Worm (Caenorhabditis elegans) whole organism, L4 larva: ENCODE data around the gene ZK856.4.

Experiments
- D1046.2 ChIP-seq: fragments of 200-800 bp; sonication (Bioruptor generic); IDR thresholded peaks from 2 replicates; pipeline ENCODE4 v1.3.6; 2022; ENCODE audit warnings: missing genetic modification characterization, missing compliant biosample characterization
- F26F4.8 ChIP-seq: fragments of 200-800 bp; sonication (Bioruptor generic); conservative IDR thresholded peaks from 2 replicates; pipeline ENCODE4 v1.3.6; 2022; ENCODE audit warnings: missing genetic modification characterization, missing compliant biosample characterization
- R02D3.7 ChIP-seq: fragments of 150-350 bp; sonication (generic microtip); optimal IDR thresholded peaks from 3 replicates; lab custom pipeline; 2014; ENCODE audit warnings: missing biosample characterization, missing genetic modification characterization
- Y5F2A.4 ChIP-seq: fragments of 200-800 bp; sonication (Bioruptor generic); optimal IDR thresholded peaks from 2 replicates; lab custom pipeline; 2018; ENCODE audit warnings: mild to moderate bottlenecking, missing genetic modification characterization, missing compliant biosample characterization
- ZK337.2 ChIP-seq: fragments of 200-800 bp; sonication (Bioruptor generic); IDR thresholded peaks from 2 replicates; pipeline ENCODE4 v1.3.6; 2022; ENCODE audit warnings: missing genetic modification reagents, missing genetic modification characterization, missing compliant biosample characterization
- aha-1 ChIP-seq: fragments of 150-350 bp; peaks from one replicate; lab custom pipeline; 2014; ENCODE audit warnings: missing biosample characterization, missing genetic modification characterization
- ama-1 ChIP-seq: fragments of 150-350 bp; optimal IDR thresholded peaks from 2 replicates; lab custom pipeline; 2014; ENCODE audit warnings: inconsistent platforms, mixed read lengths
- attf-4 ChIP-seq: sonication (generic microtip); optimal IDR thresholded peaks from 3 replicates; lab custom pipeline; 2017; ENCODE audit warnings: missing biosample characterization, missing genetic modification characterization
- ceh-32 ChIP-seq: sonication (generic microtip); optimal IDR thresholded peaks from 2 replicates; lab custom pipeline; 2016; ENCODE audit warnings: mild to moderate bottlenecking, missing genetic modification characterization, missing compliant biosample characterization; ENCODE audit not compliant: poor library complexity
- ceh-62 ChIP-seq: sonication (generic microtip); optimal IDR thresholded peaks from 2 replicates; lab custom pipeline; 2017; ENCODE audit warnings: missing biosample characterization, missing genetic modification characterization
- ces-1 ChIP-seq: fragments of 150-350 bp; sonication (generic microtip); optimal IDR thresholded peaks from 4 replicates; lab custom pipeline; 2014; ENCODE audit warnings: missing biosample characterization, missing genetic modification reagents, missing genetic modification characterization
- cey-2 ChIP-seq: sonication (generic microtip); optimal IDR thresholded peaks from 3 replicates; lab custom pipeline; 2017; ENCODE audit warnings: missing genetic modification characterization, mild to moderate bottlenecking, missing compliant biosample characterization, antibody characterized with exemption, borderline replicate concordance; ENCODE audit not compliant: insufficient read depth
- ctbp-1 ChIP-seq: fragments of 200-800 bp; sonication (Bioruptor generic); IDR thresholded peaks from 2 replicates; pipeline ENCODE4 v1.3.6; 2022; ENCODE audit warnings: missing genetic modification reagents, missing genetic modification characterization, missing compliant biosample characterization
- daf-12 ChIP-seq: fragments of 150-350 bp; optimal IDR thresholded peaks from 2 replicates; lab custom pipeline; 2014; ENCODE audit warnings: missing biosample characterization, missing genetic modification reagents, missing genetic modification characterization
- daf-8 ChIP-seq: fragments of 200-800 bp; sonication (Bioruptor generic); IDR thresholded peaks from 2 replicates; pipeline ENCODE4 v1.3.6; 2022; ENCODE audit warnings: missing genetic modification characterization, missing compliant biosample characterization
- dmd-6 ChIP-seq: fragments of 200-800 bp; sonication (Bioruptor generic); IDR thresholded peaks from 2 replicates; pipeline ENCODE4 v1.3.6; 2022; ENCODE audit warnings: missing genetic modification reagents, missing genetic modification characterization, missing compliant biosample characterization
- dmd-8 ChIP-seq: fragments of 200-800 bp; sonication (Bioruptor generic); IDR thresholded peaks from 2 replicates; pipeline ENCODE4 v1.3.6; 2022; ENCODE audit warnings: missing genetic modification characterization, missing compliant biosample characterization
- dve-1 ChIP-seq: sonication (generic microtip); optimal IDR thresholded peaks from 2 replicates; lab custom pipeline; 2017; ENCODE audit warnings: antibody characterized with exemption, mild to moderate bottlenecking, missing genetic modification characterization, missing compliant biosample characterization; ENCODE audit not compliant: insufficient read depth
- egl-43 ChIP-seq: fragments of 200-800 bp; sonication (Bioruptor generic); IDR thresholded peaks from 2 replicates; pipeline ENCODE4 v1.3.6; 2022; ENCODE audit warnings: missing genetic modification reagents, missing genetic modification characterization, missing compliant biosample characterization
- fkh-10 ChIP-seq: fragments of 150-350 bp; optimal IDR thresholded peaks from 2 replicates; lab custom pipeline; 2014; ENCODE audit warnings: missing biosample characterization, missing genetic modification reagents, missing genetic modification characterization
- fos-1 ChIP-seq: fragments of 150-350 bp; optimal IDR thresholded peaks from 2 replicates; lab custom pipeline; 2014; ENCODE audit warnings: missing biosample characterization, missing genetic modification characterization
- hlh-11 ChIP-seq: fragments of 200-800 bp; sonication (Bioruptor generic); optimal IDR thresholded peaks from 2 replicates; lab custom pipeline; 2018; ENCODE audit warnings: mild to moderate bottlenecking, missing genetic modification characterization, missing compliant biosample characterization
- lin-29 ChIP-seq: fragments of 200-800 bp; sonication (Bioruptor generic); IDR thresholded peaks from 2 replicates; pipeline ENCODE4 v1.3.6; 2022; ENCODE audit warnings: missing genetic modification reagents, missing genetic modification characterization, missing compliant biosample characterization
- lin-38 ChIP-seq: fragments of 200-800 bp; sonication (Bioruptor generic); IDR thresholded peaks from 2 replicates; pipeline ENCODE4 v1.3.6; 2022; ENCODE audit warnings: missing genetic modification reagents, missing genetic modification characterization, missing compliant biosample characterization
- lin-39 ChIP-seq: fragments of 150-350 bp; optimal IDR thresholded peaks from 2 replicates; lab custom pipeline; 2014; ENCODE audit warnings: missing biosample characterization, missing genetic modification reagents, missing genetic modification characterization
- lir-3 ChIP-seq: sonication (generic microtip); optimal IDR thresholded peaks from 2 replicates; lab custom pipeline; 2016; ENCODE audit warnings: mild to moderate bottlenecking, missing genetic modification characterization, missing compliant biosample characterization
- madf-9 ChIP-seq: fragments of 200-800 bp; sonication (Bioruptor generic); conservative IDR thresholded peaks from 2 replicates; pipeline ENCODE4 v1.3.6; 2022; ENCODE audit warnings: missing genetic modification reagents, missing genetic modification characterization, missing compliant biosample characterization
- mdl-1 ChIP-seq, 2 experiments: fragments of 150-350 bp in 1 of 2; sonication (generic microtip) in 1 of 2; optimal IDR thresholded peaks; 2 replicates each; lab custom pipeline; 2014 to 2017; ENCODE audit warnings: missing biosample characterization in 2 of 2, missing genetic modification characterization in 2 of 2
- mdt-29 ChIP-seq: fragments of 200-800 bp; sonication (Bioruptor generic); IDR thresholded peaks from 2 replicates; pipeline ENCODE4 v1.3.6; 2022; ENCODE audit warnings: missing genetic modification reagents, missing genetic modification characterization, missing compliant biosample characterization
- mep-1 ChIP-seq: fragments of 150-350 bp; sonication (generic microtip); optimal IDR thresholded peaks from 3 replicates; lab custom pipeline; 2014; ENCODE audit warnings: missing biosample characterization, missing genetic modification characterization
- mes-2 ChIP-seq: sonication (generic microtip); optimal IDR thresholded peaks from 2 replicates; lab custom pipeline; 2016; ENCODE audit warnings: missing genotype, mild to moderate bottlenecking, missing genetic modification characterization, missing compliant biosample characterization; ENCODE audit not compliant: poor library complexity, severe bottlenecking
- mxl-2 ChIP-seq: fragments of 200-800 bp; sonication (Bioruptor generic); conservative IDR thresholded peaks from 2 replicates; pipeline ENCODE4 v1.3.6; 2022; ENCODE audit warnings: missing genetic modification reagents, missing genetic modification characterization, missing compliant biosample characterization
- mxl-3 ChIP-seq: fragments of 200-800 bp; sonication (Bioruptor generic); optimal IDR thresholded peaks from 2 replicates; lab custom pipeline; 2018; ENCODE audit warnings: mild to moderate bottlenecking, missing genetic modification characterization, missing compliant biosample characterization
- nhr-10 ChIP-seq: fragments of 150-350 bp; optimal IDR thresholded peaks from 2 replicates; lab custom pipeline; 2014; ENCODE audit warnings: missing biosample characterization, missing genetic modification characterization
- nhr-11 ChIP-seq: fragments of 150-350 bp; optimal IDR thresholded peaks from 2 replicates; lab custom pipeline; 2014; ENCODE audit warnings: missing biosample characterization, missing genetic modification characterization
- nhr-25 ChIP-seq: sonication (generic microtip); optimal IDR thresholded peaks from 2 replicates; lab custom pipeline; 2017; ENCODE audit warnings: missing genetic modification characterization, mild to moderate bottlenecking, missing compliant biosample characterization, antibody characterized with exemption, moderate library complexity, borderline replicate concordance; ENCODE audit not compliant: insufficient read depth
- nhr-28 ChIP-seq: fragments of 150-350 bp; optimal IDR thresholded peaks from 2 replicates; lab custom pipeline; 2014; ENCODE audit warnings: missing biosample characterization, missing genetic modification characterization
- nhr-42 ChIP-seq: fragments of 200-800 bp; sonication (Bioruptor generic); IDR thresholded peaks from 2 replicates; pipeline ENCODE4 v1.3.6; 2022; ENCODE audit warnings: missing genetic modification characterization, missing compliant biosample characterization
- nhr-48 ChIP-seq: sonication (generic microtip); optimal IDR thresholded peaks from 2 replicates; lab custom pipeline; 2016; ENCODE audit warnings: mild to moderate bottlenecking, missing genetic modification characterization, missing compliant biosample characterization
- nhr-76 ChIP-seq: fragments of 150-350 bp; optimal IDR thresholded peaks from 2 replicates; lab custom pipeline; 2014; ENCODE audit warnings: missing biosample characterization, missing genetic modification characterization
- nhr-77 ChIP-seq: fragments of 150-350 bp; optimal IDR thresholded peaks from 2 replicates; lab custom pipeline; 2014; ENCODE audit warnings: missing biosample characterization, missing genetic modification characterization
- php-3 ChIP-seq: fragments of 200-800 bp; sonication (Bioruptor generic); IDR thresholded peaks from 2 replicates; pipeline ENCODE4 v1.3.6; 2022; ENCODE audit warnings: missing genetic modification reagents, missing genetic modification characterization, missing compliant biosample characterization
- sdz-12 ChIP-seq: fragments of 200-800 bp; sonication (Bioruptor generic); optimal IDR thresholded peaks from 2 replicates; lab custom pipeline; 2018; ENCODE audit warnings: mild to moderate bottlenecking, missing genetic modification characterization, missing compliant biosample characterization
- skn-1 ChIP-seq: fragments of 150-350 bp; optimal IDR thresholded peaks from 2 replicates; lab custom pipeline; 2014; ENCODE audit warnings: missing biosample characterization, missing genetic modification characterization
- tag-97 ChIP-seq: fragments of 200-800 bp; sonication (Bioruptor generic); IDR thresholded peaks from 2 replicates; pipeline ENCODE4 v1.3.6; 2022; ENCODE audit warnings: missing genetic modification characterization, missing compliant biosample characterization
- unc-130 ChIP-seq: sonication (generic microtip); optimal IDR thresholded peaks from 2 replicates; lab custom pipeline; 2016; ENCODE audit warnings: missing genetic modification reagents, missing genetic modification characterization, missing compliant biosample characterization
- unc-62 ChIP-seq, 3 experiments: fragments of 150-350 bp in 1 of 3; sonication (generic microtip); optimal IDR thresholded peaks in 2 of 3; peaks in 1 of 3; 1 replicate in 1 of 3; 2 replicates in 2 of 3; lab custom pipeline; 2014 to 2017; ENCODE audit warnings: missing biosample characterization in 3 of 3, missing genetic modification characterization in 3 of 3, missing genetic modification reagents in 3 of 3, missing genotype in 1 of 3
- vab-7 ChIP-seq: fragments of 200-800 bp; sonication (Bioruptor generic); IDR thresholded peaks from 2 replicates; pipeline ENCODE4 v1.3.6; 2022; ENCODE audit warnings: missing genetic modification reagents, missing genetic modification characterization, missing compliant biosample characterization
- zag-1 ChIP-seq: fragments of 150-350 bp; optimal IDR thresholded peaks from 2 replicates; lab custom pipeline; 2014; ENCODE audit warnings: missing biosample characterization, missing genetic modification characterization
- zfp-2 ChIP-seq: sonication (generic microtip); optimal IDR thresholded peaks from 2 replicates; lab custom pipeline; 2016; ENCODE audit warnings: mild to moderate bottlenecking, missing genetic modification characterization, missing compliant biosample characterization

ZK856.4 gene

ce11 chrV:10174632-10175075, 8.4 kb upstream of the ZK856.4 start (continued):
- TF ChIP-seq unc-130 (no peak), dve-1 (tag; lab: Kevin White, UChicago) (no peak), lin-39 (no peak), nhr-10 (tag; lab: Kevin White, UChicago) (no peak), Y5F2A.4 (GFP tag; lab: Kevin White, UChicago) (no peak), nhr-77 (tag; lab: Kevin White, UChicago) (no peak), mdt-29 (GFP tag; lab: Robert Waterston, UW) (0 out of 2 replicates have a peak, but pooled peaks have one; percentile 25), ama-1 (lab: Kevin White, UChicago) (no peak), nhr-11 (tag; lab: Kevin White, UChicago) (peak; percentile 86), F26F4.8 (GFP tag; lab: Robert Waterston, UW) (no peak), attf-4 (tag; lab: Kevin White, UChicago) (no peak), ces-1 (GFP tag; lab: Kevin White, UChicago) (peak; percentile 77), mdl-1 (tag; optimal IDR thresholded peaks at IDR 0.05; lab: Kevin White, UChicago) (peak; percentile 18 to 90), fkh-10 (GFP tag; lab: Kevin White, UChicago) (peak; percentile 98), egl-43 (peak; percentile 84), nhr-28 (no peak), lin-38 (GFP tag; lab: Robert Waterston, UW) (peak; percentile 47; the same call in 1 of the 2 replicates), skn-1 (no peak), dmd-8 (GFP tag; lab: Robert Waterston, UW) (no peak), nhr-42 (GFP tag; lab: Robert Waterston, UW) (0 out of 2 replicates have a peak, but pooled peaks have one; percentile 15), hlh-11 (tag; lab: Kevin White, UChicago) (peak; percentile 56), ZK337.2 (GFP tag; lab: Robert Waterston, UW) (no peak), aha-1 (tag; lab: Kevin White, UChicago) (peak; percentile 100), zfp-2 (no peak), ceh-62 (tag; lab: Kevin White, UChicago) (no peak), fos-1 (tag; lab: Kevin White, UChicago) (no peak), mep-1 (tag; lab: Kevin White, UChicago) (peak; percentile 85), ceh-32 (no peak), dmd-6 (GFP tag; lab: Robert Waterston, UW) (peak; percentile 47), php-3 (GFP tag; lab: Robert Waterston, UW) (no peak), nhr-76 (tag; lab: Kevin White, UChicago) (no peak), unc-62 (GFP tag; optimal IDR thresholded peaks at IDR 0.05 in 1 of 2; lab: Kevin White, UChicago) (peak in 1 of 2 experiments; percentile 1), unc-62 (tag; optimal IDR thresholded peaks at IDR 0.05; lab: Kevin White, UChicago) (peak; percentile 33), daf-8 (GFP tag; lab: Robert Waterston, UW) (no peak), zag-1 (tag; lab: Kevin White, UChicago) (peak; percentile 20), daf-12 (tag; lab: Kevin White, UChicago) (no peak), mes-2 (tag; lab: Kevin White, UChicago) (peak; percentile 34), lir-3 (tag; lab: Kevin White, UChicago) (no peak), madf-9 (GFP tag; lab: Robert Waterston, UW) (no peak), cey-2 (no peak), nhr-48 (tag; lab: Kevin White, UChicago) (peak; percentile 25), lin-29 (GFP tag; lab: Robert Waterston, UW) (no peak), vab-7 (GFP tag; lab: Robert Waterston, UW) (0 out of 2 replicates have a peak, but pooled peaks have one; percentile 33), nhr-25 (tag; lab: Kevin White, UChicago) (no peak), mxl-2 (GFP tag; lab: Robert Waterston, UW) (no peak), D1046.2 (GFP tag; lab: Robert Waterston, UW) (no peak), sdz-12 (GFP tag; lab: Kevin White, UChicago) (no peak), tag-97 (no peak), R02D3.7 (tag; lab: Kevin White, UChicago) (no peak), mxl-3 (GFP tag; lab: Kevin White, UChicago) (peak; percentile 28), ctbp-1 (peak; percentile 85; the same call in 1 of the 2 replicates)
